Worm (Caenorhabditis elegans): Measurements from ENCODE around the gene srxa-14.

- no peak for TF ChIP-seq ces-1 (GFP tag; optimal IDR thresholded peaks at IDR 0.05)
- TF ChIP-seq lin-13 (tag; optimal IDR thresholded peaks at IDR 0.05): no peak
- TF ChIP-seq tbx-8 (GFP tag; optimal IDR thresholded peaks at IDR 0.05): no peak
- TF ChIP-seq bed-3 (GFP tag; optimal IDR thresholded peaks at IDR 0.05): no peak
- no peak for TF ChIP-seq unc-62 (GFP tag; optimal IDR thresholded peaks at IDR 0.05)
- no peak for TF ChIP-seq flh-1 (GFP tag; optimal IDR thresholded peaks at IDR 0.05)
- TF ChIP-seq lsy-2 (tag; optimal IDR thresholded peaks at IDR 0.05): no peak
- TF ChIP-seq snpc-4 (tag; optimal IDR thresholded peaks at IDR 0.05): no peak
- no peak for TF ChIP-seq mep-1 (tag; optimal IDR thresholded peaks at IDR 0.05)
- no peak for TF ChIP-seq blmp-1 (tag; optimal IDR thresholded peaks at IDR 0.05)
These were observed 40.8 kb downstream of the srxa-14 start for ce11 chrV:20680189-20680588.
